Worm (Caenorhabditis elegans): ENCODE measurements around the gene str-170.

The str-170 gene

DNA sequence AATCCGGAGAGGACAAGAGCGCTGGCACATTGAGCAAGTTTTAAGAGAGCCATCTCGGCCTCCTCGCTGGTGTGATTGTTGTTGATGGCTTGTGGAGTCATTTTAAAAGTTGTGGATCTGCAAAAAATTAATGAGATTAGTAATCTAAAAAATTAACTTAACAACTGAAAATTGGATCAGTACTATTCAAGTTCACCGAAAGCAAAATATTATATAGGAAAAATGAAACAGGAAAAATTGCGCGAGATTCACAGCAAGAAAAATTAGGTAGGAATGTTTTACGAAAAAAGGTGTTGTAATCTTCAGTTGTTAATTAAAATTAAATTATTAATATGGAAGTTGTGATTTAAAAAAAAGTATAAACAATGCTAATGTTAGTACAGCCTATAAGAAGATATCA lies 10.1 kb downstream of the str-170 start, which contains the start of gene T08B6.1 (continued):
- TF ChIP-seq ztf-25 (GFP tag; IDR thresholded peaks at IDR 0.05), result no peak
- no peak for TF ChIP-seq F57C9.4 (tag; optimal IDR thresholded peaks at IDR 0.05)

ce11 chrIV:4889613-4890012 lies 12.4 kb downstream of the str-170 start, which contains the start of gene sgnh-1:
Gene sgnh-1 (plus strand): TSS chrIV:4889913.
- TF ChIP-seq lsy-27 (tag; optimal IDR thresholded peaks at IDR 0.05; ENCODE audit: borderline replicate concordance, insufficient read depth) (no peak), C17E4.6 (GFP tag; IDR thresholded peaks at IDR 0.05) (no peak), mel-28 (tag; optimal IDR thresholded peaks at IDR 0.05; ENCODE audit: borderline replicate concordance) (no peak), lin-35 (GFP tag; optimal IDR thresholded peaks at IDR 0.05) (no peak), rec-8 (tag; optimal IDR thresholded peaks at IDR 0.05) (no peak), lin-26 (GFP tag; IDR thresholded peaks at IDR 0.05) (no peak), Y53F4B.3 (GFP tag; IDR thresholded peaks at IDR 0.05) (no peak), unc-62 (GFP tag; optimal IDR thresholded peaks at IDR 0.05) (no peak), nfya-2 (GFP tag; IDR thresholded peaks at IDR 0.05) (no peak)

DNA sequence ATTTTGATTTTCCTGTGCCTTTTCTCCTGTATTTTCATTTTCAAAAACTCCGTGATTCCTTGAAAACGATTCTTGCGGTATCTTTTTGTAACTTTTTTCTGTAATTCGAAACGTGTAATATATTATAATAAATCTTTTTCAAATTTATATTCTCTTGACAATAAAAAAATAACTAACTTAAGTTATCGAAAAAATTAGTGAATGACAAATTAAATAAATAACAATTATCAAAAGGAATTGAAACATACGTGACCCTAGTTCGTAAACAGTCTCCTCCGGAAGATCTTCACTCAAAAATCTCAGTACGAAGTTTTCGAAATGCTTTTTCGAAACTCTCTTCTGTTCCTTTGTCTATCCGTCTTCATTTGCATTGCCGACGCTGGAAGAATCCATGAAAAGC lies 13.3 kb downstream of the str-170 start, which contains the start of gene T08B6.9:
TSS of gene T08B6.9 (plus strand) at position 301 of the 400 bp plus-strand sequence.
- TF ChIP-seq sdz-38 (tag; optimal IDR thresholded peaks at IDR 0.05) (no peak), tbp1 (GFP tag; optimal IDR thresholded peaks at IDR 0.05) (no peak), unc-62 (GFP tag; optimal IDR thresholded peaks at IDR 0.05) (no peak), hrde-1 (tag; optimal IDR thresholded peaks at IDR 0.05; ENCODE audit: borderline replicate concordance) (no peak), pha-4 (tag; optimal IDR thresholded peaks at IDR 0.05) (no peak)

DNA sequence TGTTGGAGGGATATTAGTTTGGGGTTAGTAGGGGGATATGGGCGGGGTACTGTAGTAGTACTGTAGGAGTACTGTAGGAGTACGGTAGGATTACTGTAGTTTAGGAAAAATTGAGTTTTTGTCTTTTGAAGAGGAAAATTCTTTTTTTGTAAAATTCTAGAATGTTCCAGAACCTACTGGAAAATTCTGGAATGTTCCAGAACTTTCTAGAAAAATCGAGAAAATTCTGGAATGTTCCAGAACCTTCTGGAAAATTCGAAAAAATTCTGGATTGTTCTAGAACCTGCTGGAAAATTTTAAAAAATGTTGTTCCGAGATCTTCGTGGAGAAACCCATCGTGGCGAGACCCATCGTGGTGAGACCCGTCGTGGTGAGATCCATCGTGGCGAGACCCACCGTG lies 20.5 kb downstream of the str-170 start:
- peak; percentile 95 for TF ChIP-seq hsf-1 (GFP tag; IDR thresholded peaks at IDR 0.05)

ce11 chrIV:4898157-4898556 lies 21.0 kb downstream of the str-170 start:
- TF ChIP-seq hsf-1 (GFP tag; IDR thresholded peaks at IDR 0.05), result peak; percentile 92

ce11 chrIV:4903961-4904360 lies 26.8 kb downstream of the str-170 start, which contains the start of gene str-161:
Gene str-161 (minus strand): TSS chrIV:4904061.
- TF ChIP-seq chd-7 (tag; optimal IDR thresholded peaks at IDR 0.05), result no peak
- TF ChIP-seq nhr-90 (tag; optimal IDR thresholded peaks at IDR 0.05), result no peak
- no peak for TF ChIP-seq rec-8 (tag; optimal IDR thresholded peaks at IDR 0.05)
- TF ChIP-seq dpl-1 (GFP tag; optimal IDR thresholded peaks at IDR 0.05), result no peak
- no peak for TF ChIP-seq xnd-1 (tag; optimal IDR thresholded peaks at IDR 0.05)
- TF ChIP-seq K11D2.4 (GFP tag; IDR thresholded peaks at IDR 0.05), result no peak
- no peak for TF ChIP-seq B0035.1 (tag; optimal IDR thresholded peaks at IDR 0.05)
- no peak for TF ChIP-seq lin-35 (GFP tag; optimal IDR thresholded peaks at IDR 0.05)
- TF ChIP-seq die-1 (tag; optimal IDR thresholded peaks at IDR 0.05), result no peak
- no peak for TF ChIP-seq F33H1.4 (GFP tag; IDR thresholded peaks at IDR 0.05)
- no peak for TF ChIP-seq ceh-27 (GFP tag; optimal IDR thresholded peaks at IDR 0.05)
- no peak for TF ChIP-seq T07F8.4 (tag; optimal IDR thresholded peaks at IDR 0.05)
- TF ChIP-seq athp-1 (tag; optimal IDR thresholded peaks at IDR 0.05), result no peak
- no peak for TF ChIP-seq gei-17 (GFP tag; optimal IDR thresholded peaks at IDR 0.05)
- TF ChIP-seq F23B12.7 (tag; optimal IDR thresholded peaks at IDR 0.05; ENCODE audit: insufficient read depth), result no peak
- no peak for TF ChIP-seq mxl-1 (tag; optimal IDR thresholded peaks at IDR 0.05)
- no peak for TF ChIP-seq zfh-2 (GFP tag; conservative IDR thresholded peaks at IDR 0.05)
- no peak for TF ChIP-seq somi-1 (GFP tag; optimal IDR thresholded peaks at IDR 0.05)
- no peak for TF ChIP-seq madf-8 (GFP tag; conservative IDR thresholded peaks at IDR 0.05)
- TF ChIP-seq mes-4 (tag; optimal IDR thresholded peaks at IDR 0.05), result no peak
